Worm (Caenorhabditis elegans): ENCODE results near the gene ops-1.
"Not testable (repeated sequence)": the region's sequence is repeated elsewhere in the genome, so short reads cannot be mapped to it uniquely, and the experiment has no call there.

ops-1 gene

ce11 chrIV:6263244-6263643, 20.9 kb downstream of the ops-1 start, which contains the start of gene srv-28:
Gene srv-28 (minus strand): TSS chrIV:6263344.
- TF ChIP-seq hnd-1 (tag; optimal IDR thresholded peaks at IDR 0.05) (no peak), ets-7 (tag; optimal IDR thresholded peaks at IDR 0.05) (no peak), B0310.2 (tag; optimal IDR thresholded peaks at IDR 0.05) (no peak), tbx-37 (GFP tag; conservative IDR thresholded peaks at IDR 0.05) (no peak), tbx-11 (GFP tag; IDR thresholded peaks at IDR 0.05) (no peak), ama-1 (optimal IDR thresholded peaks at IDR 0.05) (no peak)

ce11 chrIV:6259732-6260131, 24.4 kb downstream of the ops-1 start, which contains the start of gene nlp-16:
Gene nlp-16 (minus strand): TSS chrIV:6259832.
- no peak for TF ChIP-seq hmg-4 (GFP tag; optimal IDR thresholded peaks at IDR 0.05)
- no peak for TF ChIP-seq ceh-13 (GFP tag; optimal IDR thresholded peaks at IDR 0.05)
- no peak for TF ChIP-seq hnd-1 (tag; optimal IDR thresholded peaks at IDR 0.05)
- TF ChIP-seq aly-1 (tag; optimal IDR thresholded peaks at IDR 0.05) = no peak
- TF ChIP-seq tbx-11 (GFP tag; IDR thresholded peaks at IDR 0.05) = no peak
- TF ChIP-seq ets-7 (tag; optimal IDR thresholded peaks at IDR 0.05) = no peak
- TF ChIP-seq hmbx-1 (tag; optimal IDR thresholded peaks at IDR 0.05) = no peak
- TF ChIP-seq tra-4 (tag; optimal IDR thresholded peaks at IDR 0.05) = no peak
- TF ChIP-seq scrt-1 (GFP tag; IDR thresholded peaks at IDR 0.05) = no peak
- TF ChIP-seq ama-1 (optimal IDR thresholded peaks at IDR 0.05) = no peak
- TF ChIP-seq sea-1 (GFP tag; conservative IDR thresholded peaks at IDR 0.05) = no peak
- TF ChIP-seq tbx-37 (GFP tag; conservative IDR thresholded peaks at IDR 0.05) = no peak
- TF ChIP-seq B0310.2 (tag; optimal IDR thresholded peaks at IDR 0.05) = no peak
- TF ChIP-seq pes-1 (GFP tag; IDR thresholded peaks at IDR 0.05) = no peak
- TF ChIP-seq ceh-36 (tag; optimal IDR thresholded peaks at IDR 0.05) = no peak
- no peak for TF ChIP-seq F13C5.2 (tag; optimal IDR thresholded peaks at IDR 0.05)
- no peak for TF ChIP-seq flt-1 (GFP tag; IDR thresholded peaks at IDR 0.05)

DNA sequence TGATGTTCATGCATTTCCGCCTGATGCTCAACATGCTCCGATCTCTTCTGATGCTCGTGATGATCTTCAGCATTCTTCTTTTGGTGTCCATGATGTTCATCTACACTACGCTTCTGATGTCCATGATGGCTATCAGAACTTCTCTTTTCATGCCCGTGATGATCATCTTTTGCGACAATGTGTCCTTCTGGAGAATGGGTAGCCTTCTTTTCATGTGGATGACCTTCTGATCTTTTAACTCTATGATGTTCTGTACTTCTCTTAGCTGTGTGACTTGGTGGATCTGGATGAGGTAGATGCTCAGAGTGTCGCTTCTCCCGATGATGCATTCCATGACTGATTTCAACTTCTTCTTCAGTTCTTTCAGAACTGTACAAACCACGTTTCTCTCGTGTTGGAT, 25.2 kb downstream of the ops-1 start:
- no peak for TF ChIP-seq tbx-11 (GFP tag; IDR thresholded peaks at IDR 0.05)

- TF ChIP-seq flt-1 (GFP tag; IDR thresholded peaks at IDR 0.05) (no peak), aly-1 (tag; optimal IDR thresholded peaks at IDR 0.05) (no peak), scrt-1 (GFP tag; IDR thresholded peaks at IDR 0.05) (no peak), hmg-4 (GFP tag; optimal IDR thresholded peaks at IDR 0.05) (no peak)
Observed at ce11 chrIV:6254635-6255034, 29.5 kb downstream of the ops-1 start, which contains the start of gene T13A10.64. Gene T13A10.64 (plus strand): TSS chrIV:6254935.

DNA sequence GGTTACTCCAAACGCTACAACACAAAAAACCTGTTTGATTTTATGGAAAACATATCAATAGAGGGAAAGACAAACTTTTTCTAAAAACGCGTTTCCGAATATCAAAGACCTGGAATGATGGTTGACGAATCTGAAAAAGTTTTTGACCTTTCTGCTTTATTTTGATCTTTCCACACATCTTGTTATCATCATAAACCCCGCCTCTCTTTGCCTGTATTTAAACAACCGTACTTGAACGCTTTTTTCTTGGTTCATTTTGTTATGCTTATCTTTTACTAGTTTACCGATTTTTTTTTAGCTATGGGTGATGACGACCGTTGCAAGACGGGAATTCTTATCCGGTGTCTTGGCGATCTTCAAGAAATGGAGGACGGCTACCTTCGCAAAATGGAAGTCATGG, 31.2 kb downstream of the ops-1 start, which contains the start of gene T13A10.2:
TSS of gene T13A10.2 (plus strand) at position 301 of the 400 bp plus-strand sequence.
- TF ChIP-seq ets-7 (tag; optimal IDR thresholded peaks at IDR 0.05); flt-1 (GFP tag; IDR thresholded peaks at IDR 0.05); sea-1 (GFP tag; conservative IDR thresholded peaks at IDR 0.05): not testable (repeated sequence)

ce11 chrIV:6249591-6249990, 34.6 kb downstream of the ops-1 start, which contains the start of gene F58F9.1:
Gene F58F9.1 (plus strand): TSS chrIV:6249841.
- TF ChIP-seq ets-7 (tag; optimal IDR thresholded peaks at IDR 0.05) (no peak), hmbx-1 (tag; optimal IDR thresholded peaks at IDR 0.05) (no peak), sea-1 (GFP tag; conservative IDR thresholded peaks at IDR 0.05) (no peak), tbx-11 (GFP tag; IDR thresholded peaks at IDR 0.05) (no peak), aly-1 (tag; optimal IDR thresholded peaks at IDR 0.05) (no peak), hnd-1 (tag; optimal IDR thresholded peaks at IDR 0.05) (no peak), F13C5.2 (tag; optimal IDR thresholded peaks at IDR 0.05) (no peak), tbx-37 (GFP tag; conservative IDR thresholded peaks at IDR 0.05) (no peak), hmg-4 (GFP tag; optimal IDR thresholded peaks at IDR 0.05) (no peak), scrt-1 (GFP tag; IDR thresholded peaks at IDR 0.05) (no peak), flt-1 (GFP tag; IDR thresholded peaks at IDR 0.05) (no peak)

DNA sequence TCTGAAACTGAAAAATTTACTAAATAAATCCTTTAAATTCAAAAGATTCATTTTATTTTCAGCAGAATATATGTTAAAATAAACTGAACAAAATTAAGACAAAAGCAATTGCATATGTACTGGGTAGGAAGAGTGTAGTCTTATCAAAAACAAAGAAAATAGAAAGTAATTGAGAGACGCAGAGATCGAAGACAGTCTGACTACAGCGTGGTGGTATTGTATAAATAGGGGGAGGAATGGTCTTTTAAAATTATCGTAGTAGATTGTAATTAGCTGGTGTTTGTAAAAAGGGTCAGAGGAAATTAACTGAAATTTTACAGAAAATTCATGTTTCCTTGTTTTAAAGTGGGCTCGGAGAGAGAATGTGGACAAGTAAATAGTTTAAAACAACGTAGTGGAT, 35.7 kb downstream of the ops-1 start, which contains the start of gene acox-3:
TSS of gene acox-3 (minus strand) at position 7 of the 400 bp plus-strand sequence.
- TF ChIP-seq pes-1 (GFP tag; IDR thresholded peaks at IDR 0.05) (no peak), scrt-1 (GFP tag; IDR thresholded peaks at IDR 0.05) (no peak), hnd-1 (tag; optimal IDR thresholded peaks at IDR 0.05) (no peak), ets-7 (tag; optimal IDR thresholded peaks at IDR 0.05) (no peak), hmbx-1 (tag; optimal IDR thresholded peaks at IDR 0.05) (no peak), B0310.2 (tag; optimal IDR thresholded peaks at IDR 0.05) (no peak), sea-1 (GFP tag; conservative IDR thresholded peaks at IDR 0.05) (no peak), ama-1 (optimal IDR thresholded peaks at IDR 0.05) (no peak), hmg-4 (GFP tag; optimal IDR thresholded peaks at IDR 0.05) (no peak), flt-1 (GFP tag; IDR thresholded peaks at IDR 0.05) (no peak), ceh-13 (GFP tag; optimal IDR thresholded peaks at IDR 0.05) (no peak)

DNA sequence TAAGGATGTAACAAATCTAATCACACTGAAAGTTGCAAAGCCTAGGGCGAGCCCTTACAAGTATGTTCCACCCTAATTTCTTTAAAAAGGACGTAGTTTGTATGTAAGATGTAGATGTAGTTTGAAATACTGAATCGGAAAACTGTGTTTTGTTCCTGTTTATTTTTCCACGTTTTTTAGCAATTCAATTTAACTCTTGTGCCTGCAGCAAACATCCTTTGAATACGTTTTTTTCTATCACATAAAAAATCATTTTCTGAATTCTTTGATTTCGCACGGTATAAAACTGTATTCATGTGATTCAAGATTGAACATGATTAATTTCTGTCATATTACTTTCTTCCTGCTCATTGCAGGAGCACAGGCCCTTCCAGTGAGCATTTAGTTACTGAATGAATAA, 44.2 kb downstream of the ops-1 start, which contains the start of gene F58F9.9:
TSS of gene F58F9.9 (plus strand) at position 301 of the 400 bp plus-strand sequence.
- no peak for TF ChIP-seq ama-1 (optimal IDR thresholded peaks at IDR 0.05)
- TF ChIP-seq aly-1 (tag; optimal IDR thresholded peaks at IDR 0.05) = no peak
- TF ChIP-seq sea-1 (GFP tag; conservative IDR thresholded peaks at IDR 0.05) = no peak
- TF ChIP-seq hmbx-1 (tag; optimal IDR thresholded peaks at IDR 0.05) = no peak
- no peak for TF ChIP-seq B0310.2 (tag; optimal IDR thresholded peaks at IDR 0.05)
- TF ChIP-seq hnd-1 (tag; optimal IDR thresholded peaks at IDR 0.05) = no peak
- no peak for TF ChIP-seq flt-1 (GFP tag; IDR thresholded peaks at IDR 0.05)
- no peak for TF ChIP-seq tra-4 (tag; optimal IDR thresholded peaks at IDR 0.05)
- no peak for TF ChIP-seq ceh-13 (GFP tag; optimal IDR thresholded peaks at IDR 0.05)
- TF ChIP-seq F13C5.2 (tag; optimal IDR thresholded peaks at IDR 0.05) = no peak
- no peak for TF ChIP-seq ceh-36 (tag; optimal IDR thresholded peaks at IDR 0.05)
